Fruit fly (Drosophila melanogaster) S2 (cell line): ENCODE results near the gene CG12111.

Source experiments
- CG8478 ChIP-seq: fragments of >200 bp; optimal IDR thresholded peaks from 2 replicates; lab custom pipeline; 2018
- CTCF ChIP-seq, 2 experiments: fragments of >200 bp; optimal IDR thresholded peaks; 2 replicates each; lab custom pipeline; 2018

DNA sequence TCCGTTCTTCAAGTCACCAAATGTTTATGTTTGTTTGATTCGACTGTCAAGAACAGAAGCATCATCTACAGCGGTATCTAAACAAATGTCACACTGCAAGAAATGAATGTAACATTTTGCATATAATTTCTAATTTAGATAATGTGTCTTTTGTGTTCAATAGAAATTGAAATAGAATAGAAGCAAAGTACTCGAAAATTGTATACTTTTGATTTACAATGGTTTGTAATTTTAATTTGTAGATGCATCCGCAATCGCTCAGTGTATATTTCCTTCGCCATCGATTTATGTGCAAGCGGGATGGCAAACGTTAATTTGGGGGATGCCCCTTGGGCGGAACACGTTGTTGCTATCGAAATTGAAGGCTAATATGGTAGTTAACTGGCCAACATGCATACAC is 32.6 kb downstream of the CG12111 start:
- TF ChIP-seq CG8478 (lab: Kevin White, UChicago) (no peak), CTCF (optimal IDR thresholded peaks at IDR 0.05; lab: Kevin White, UChicago) (no peak)
